Fruit fly (Drosophila melanogaster) whole organism, embryonic: ENCODE data around the gene CG13917.

Experiments used
- Atf-2 ChIP-seq: fragments of 200-800 bp; sonication (Bioruptor generic); optimal IDR thresholded peaks from 2 replicates; lab custom pipeline; 2016; ENCODE audit warnings: missing biosample characterization, missing genetic modification characterization
- BtbVII ChIP-seq: fragments of 200-800 bp; sonication (Bioruptor generic); optimal IDR thresholded peaks from 3 replicates; lab custom pipeline; 2017; ENCODE audit warnings: missing biosample characterization, mild to moderate bottlenecking, missing genetic modification characterization
- CG10979 ChIP-seq: fragments of 200-800 bp; sonication (Bioruptor generic); optimal IDR thresholded peaks from 2 replicates; lab custom pipeline; 2018; ENCODE audit warnings: missing biosample characterization, mild to moderate bottlenecking, missing genetic modification characterization, moderate library complexity
- CG13775 ChIP-seq: fragments of 200-800 bp; sonication (Bioruptor generic); optimal IDR thresholded peaks from 3 replicates; lab custom pipeline; 2017; ENCODE audit warnings: missing biosample characterization, mild to moderate bottlenecking, missing genetic modification characterization
- CG14014 ChIP-seq: fragments of 200-800 bp; sonication (Bioruptor generic); IDR thresholded peaks from 2 replicates; pipeline ENCODE4 v1.3.6; 2022; ENCODE audit warnings: missing biosample characterization, missing genetic modification characterization
- CG14667 ChIP-seq: fragments of 200-800 bp; sonication (Bioruptor generic); IDR thresholded peaks from 2 replicates; pipeline ENCODE4 v1.3.6; 2022; ENCODE audit warnings: missing biosample characterization, missing genetic modification characterization
- CG15269 ChIP-seq: fragments of 200-800 bp; sonication (Bioruptor generic); optimal IDR thresholded peaks from 2 replicates; lab custom pipeline; 2018; ENCODE audit warnings: missing biosample characterization, mild to moderate bottlenecking, missing genetic modification characterization, moderate library complexity
- CG1529 ChIP-seq: fragments of 200-800 bp; sonication (Bioruptor generic); optimal IDR thresholded peaks from 3 replicates; lab custom pipeline; 2018; ENCODE audit warnings: missing biosample characterization, missing genetic modification characterization
- CG1602 ChIP-seq: fragments of 200-800 bp; sonication (Bioruptor generic); optimal IDR thresholded peaks from 3 replicates; lab custom pipeline; 2016; ENCODE audit warnings: missing biosample characterization, missing genetic modification characterization
- CG17361 ChIP-seq: fragments of 200-800 bp; sonication (Bioruptor generic); IDR thresholded peaks from 3 replicates; pipeline ENCODE4 v1.3.6; 2022; ENCODE audit warnings: missing biosample characterization, missing genetic modification characterization
- CG17612 ChIP-seq: fragments of 200-800 bp; sonication (Bioruptor generic); IDR thresholded peaks from 2 replicates; pipeline ENCODE4 v1.3.6; 2022; ENCODE audit warnings: missing biosample characterization, missing genetic modification characterization
- CG2116 ChIP-seq: fragments of 200-800 bp; sonication (Bioruptor generic); optimal IDR thresholded peaks from 3 replicates; lab custom pipeline; 2018; ENCODE audit warnings: missing biosample characterization, mild to moderate bottlenecking, missing genetic modification characterization
- CG31224 ChIP-seq: fragments of 200-800 bp; sonication (Bioruptor generic); IDR thresholded peaks from 2 replicates; pipeline ENCODE4 v1.3.6; 2022; ENCODE audit warnings: missing biosample characterization, missing genetic modification characterization
- CG32767 ChIP-seq: fragments of 200-800 bp; sonication (Bioruptor generic); IDR thresholded peaks from 2 replicates; pipeline ENCODE4 v1.3.6; 2022; ENCODE audit warnings: missing biosample characterization, missing genetic modification characterization
- CG5245 ChIP-seq: fragments of 200-800 bp; sonication (Bioruptor generic); optimal IDR thresholded peaks from 3 replicates; lab custom pipeline; 2016; ENCODE audit warnings: missing biosample characterization, missing genetic modification characterization
- CG5953 ChIP-seq: fragments of 200-800 bp; sonication (Bioruptor generic); IDR thresholded peaks from 2 replicates; pipeline ENCODE4 v1.3.6; 2022; ENCODE audit warnings: missing biosample characterization, missing genetic modification characterization
- CG7271 ChIP-seq: fragments of 200-800 bp; sonication (Bioruptor generic); optimal IDR thresholded peaks from 2 replicates; lab custom pipeline; 2018; ENCODE audit warnings: missing biosample characterization, mild to moderate bottlenecking, missing genetic modification characterization, moderate library complexity
- CG9609 ChIP-seq: fragments of 200-800 bp; sonication (Bioruptor generic); optimal IDR thresholded peaks from 3 replicates; lab custom pipeline; 2016; ENCODE audit warnings: missing biosample characterization, missing genetic modification characterization
- Dbx ChIP-seq: fragments of 200-800 bp; sonication (Bioruptor generic); IDR thresholded peaks from 3 replicates; pipeline ENCODE4 v1.3.6; 2022; ENCODE audit warnings: missing biosample characterization, missing genetic modification characterization
- Drgx ChIP-seq: fragments of 200-800 bp; sonication (Bioruptor generic); IDR thresholded peaks from 2 replicates; pipeline ENCODE4 v1.3.6; 2022; ENCODE audit warnings: missing biosample characterization, missing genetic modification characterization
- Ets65A ChIP-seq: fragments of 200-800 bp; sonication (Bioruptor generic); peaks from one replicate; lab custom pipeline; 2016; ENCODE audit warnings: missing biosample characterization, missing genetic modification characterization
- Fer3 ChIP-seq: fragments of 200-800 bp; sonication (Bioruptor generic); optimal IDR thresholded peaks from 2 replicates; lab custom pipeline; 2018; ENCODE audit warnings: missing biosample characterization, mild to moderate bottlenecking, missing genetic modification characterization, moderate library complexity
- Hand ChIP-seq: fragments of 200-800 bp; sonication (Bioruptor generic); optimal IDR thresholded peaks from 2 replicates; lab custom pipeline; 2017; ENCODE audit warnings: mild to moderate bottlenecking, missing biosample characterization, missing genetic modification reagents, missing genetic modification characterization
- MESR4 ChIP-seq: fragments of 200-800 bp; sonication (Bioruptor generic); optimal IDR thresholded peaks from 2 replicates; lab custom pipeline; 2018; ENCODE audit warnings: missing biosample characterization, mild to moderate bottlenecking, missing genetic modification characterization, moderate library complexity
- Mes4 ChIP-seq: fragments of 200-800 bp; sonication (Bioruptor generic); optimal IDR thresholded peaks from 2 replicates; lab custom pipeline; 2016; ENCODE audit warnings: missing biosample characterization, missing genetic modification characterization
- TFAM ChIP-seq: fragments of 200-800 bp; sonication (Bioruptor generic); optimal IDR thresholded peaks from 2 replicates; lab custom pipeline; 2017; ENCODE audit warnings: missing biosample characterization, missing genetic modification characterization, inconsistent platforms
- al ChIP-seq: fragments of 200-800 bp; sonication (Bioruptor generic); IDR thresholded peaks from 2 replicates; pipeline ENCODE4 v1.3.6; 2022; ENCODE audit warnings: missing biosample characterization, missing genetic modification characterization
- ap ChIP-seq: fragments of 200-800 bp; sonication (Bioruptor generic); IDR thresholded peaks from 2 replicates; pipeline ENCODE4 v1.3.6; 2022; ENCODE audit warnings: missing biosample characterization, missing genetic modification characterization
- bcd ChIP-seq: fragments of 200-800 bp; sonication (Bioruptor generic); optimal IDR thresholded peaks from 2 replicates; lab custom pipeline; 2017; ENCODE audit warnings: missing biosample characterization, mild to moderate bottlenecking, missing genetic modification characterization
- cad ChIP-seq: fragments of >200 bp; optimal IDR thresholded peaks from 2 replicates; lab custom pipeline; 2017; ENCODE audit warnings: missing biosample characterization, missing genetic modification characterization
- cas ChIP-seq: fragments of 200-800 bp; sonication (Bioruptor generic); IDR thresholded peaks from 2 replicates; pipeline ENCODE4 v1.3.6; 2022; ENCODE audit warnings: missing biosample characterization, missing genetic modification characterization
- en ChIP-seq: fragments of 200-800 bp; sonication (Bioruptor generic); optimal IDR thresholded peaks from 2 replicates; lab custom pipeline; 2016; ENCODE audit warnings: missing biosample characterization, missing genetic modification characterization
- ewg ChIP-seq: fragments of 200-800 bp; sonication (Bioruptor generic); optimal IDR thresholded peaks from 3 replicates; lab custom pipeline; 2017; ENCODE audit warnings: mild to moderate bottlenecking, missing biosample characterization, missing genetic modification reagents, missing genetic modification characterization
- gem ChIP-seq: fragments of 200-800 bp; sonication (Bioruptor generic); optimal IDR thresholded peaks from 2 replicates; lab custom pipeline; 2019; ENCODE audit warnings: missing biosample characterization, mild to moderate bottlenecking, missing genetic modification characterization, moderate library complexity
- insv ChIP-seq, 2 experiments: fragments of 200-800 bp; sonication (Bioruptor generic); optimal IDR thresholded peaks; 3 replicates each; lab custom pipeline; 2016 to 2018; ENCODE audit warnings: missing biosample characterization in 2 of 2, missing genetic modification characterization in 2 of 2
- knrl ChIP-seq: fragments of 200-800 bp; sonication (Bioruptor generic); IDR thresholded peaks from 3 replicates; pipeline ENCODE4 v1.3.6; 2022; ENCODE audit warnings: missing biosample characterization, missing genetic modification characterization; ENCODE audit not compliant: partially characterized antibody
- nau ChIP-seq: fragments of 200-800 bp; sonication (Bioruptor generic); optimal IDR thresholded peaks from 3 replicates; lab custom pipeline; 2017; ENCODE audit warnings: missing biosample characterization, mild to moderate bottlenecking, missing genetic modification characterization, missing genetic modification reagents
- pan ChIP-seq, 4 experiments: fragments of >200 bp in 3 of 4; fragments of 200-800 bp in 1 of 4; sonication (Bioruptor generic) in 1 of 4; optimal IDR thresholded peaks in 3 of 4; IDR thresholded peaks in 1 of 4; 2 replicates each; pipeline versions ENCODE4 v1.3.6 to Lab custom; 2017 to 2022; ENCODE audit warnings: missing biosample characterization in 2 of 4, missing genetic modification characterization in 2 of 4, mixed read lengths in 1 of 4
- repo ChIP-seq: fragments of 200-800 bp; sonication (Bioruptor generic); optimal IDR thresholded peaks from 2 replicates; lab custom pipeline; 2016; ENCODE audit warnings: missing biosample characterization, missing genetic modification characterization
- rib ChIP-seq: fragments of 200-800 bp; sonication (Bioruptor generic); IDR thresholded peaks from 2 replicates; pipeline ENCODE4 v1.3.6; 2022; ENCODE audit warnings: missing biosample characterization, missing genetic modification characterization
- sc ChIP-seq, 3 experiments: fragments of >200 bp in 2 of 3; fragments of 200-800 bp in 1 of 3; sonication (Bioruptor generic) in 1 of 3; optimal IDR thresholded peaks; 2 replicates in 2 of 3; 3 replicates in 1 of 3; lab custom pipeline; 2017; ENCODE audit warnings: mild to moderate bottlenecking in 1 of 3, missing biosample characterization in 1 of 3, missing genetic modification characterization in 1 of 3, missing genetic modification reagents in 1 of 3
- sd ChIP-seq: fragments of 200-800 bp; sonication (Bioruptor generic); optimal IDR thresholded peaks from 3 replicates; lab custom pipeline; 2018; ENCODE audit warnings: missing biosample characterization, mild to moderate bottlenecking, missing genetic modification characterization, moderate library complexity
- sens ChIP-seq: fragments of 200-800 bp; sonication (Bioruptor generic); peaks from one replicate; lab custom pipeline; 2016; ENCODE audit warnings: missing biosample characterization, missing genetic modification characterization
- slbo ChIP-seq: fragments of 200-800 bp; sonication (Bioruptor generic); IDR thresholded peaks from 2 replicates; pipeline ENCODE4 v1.3.6; 2022; ENCODE audit warnings: missing biosample characterization, missing genetic modification characterization
- slp2 ChIP-seq: fragments of 200-800 bp; sonication (Bioruptor generic); optimal IDR thresholded peaks from 2 replicates; lab custom pipeline; 2016; ENCODE audit warnings: missing biosample characterization, missing genetic modification characterization
- zen ChIP-seq: fragments of 200-800 bp; sonication (Bioruptor generic); optimal IDR thresholded peaks from 3 replicates; lab custom pipeline; 2018; ENCODE audit warnings: missing biosample characterization, mild to moderate bottlenecking, missing genetic modification characterization, moderate library complexity

The CG13917 gene

dm6 chr3L:1578391-1578948 is 2.0 kb downstream of the CG13917 start (continued):
- TF ChIP-seq Dbx (GFP tag; lab: Robert Waterston, UW) (no peak), cas (GFP tag; lab: Robert Waterston, UW) (no peak), Drgx (GFP tag; lab: Robert Waterston, UW) (peak; percentile 9; the same call in 1 of the 2 replicates), TFAM (GFP tag; lab: Kevin White, UChicago) (no peak), al (peak; percentile 10; the same call in 1 of the 2 replicates), CG31224 (0 out of 2 replicates have a peak, but pooled peaks have one; percentile 7), sens (GFP tag; lab: Kevin White, UChicago) (peak; percentile 88), CG2116 (GFP tag; lab: Kevin White, UChicago) (peak; percentile 19), cad (GFP tag; lab: Kevin White, UChicago) (no peak), sd (tag; lab: Kevin White, UChicago) (peak; percentile 9), CG1529 (GFP tag; lab: Kevin White, UChicago) (peak; percentile 3), pan (optimal IDR thresholded peaks at IDR 0.05; lab: Kevin White, UChicago) (no peak), pan (GFP tag; optimal IDR thresholded peaks at IDR 0.05 in 1 of 2, IDR thresholded peaks at IDR 0.05 in 1 of 2) (peak in 1 of 2 experiments; percentile 56), CG17361 (GFP tag; lab: Robert Waterston, UW) (peak; percentile 44; the same call in 2 of the 3 replicates), bcd (GFP tag; lab: Kevin White, UChicago) (peak; percentile 21)

dm6 chr3L:1579169-1579853 is 2.8 kb downstream of the CG13917 start:
- TF ChIP-seq slp2, result peak; percentile 51
- peak; percentile 40 for TF ChIP-seq Hand (GFP tag; lab: Kevin White, UChicago)
- peak; percentile 70 for TF ChIP-seq CG7271 (tag; lab: Kevin White, UChicago)
- TF ChIP-seq repo, result peak; percentile 37
- TF ChIP-seq BtbVII, result peak; percentile 53
- no peak for TF ChIP-seq pan (optimal IDR thresholded peaks at IDR 0.05; lab: Kevin White, UChicago)
- TF ChIP-seq pan (GFP tag; optimal IDR thresholded peaks at IDR 0.05 in 1 of 2, IDR thresholded peaks at IDR 0.05 in 1 of 2), result peak in 1 of 2 experiments; percentile 41
- peak; percentile 41 for TF ChIP-seq ewg (GFP tag; lab: Kevin White, UChicago)
- no peak for TF ChIP-seq knrl (GFP tag; lab: Robert Waterston, UW)
- TF ChIP-seq Ets65A, result peak; percentile 96
- TF ChIP-seq CG17612 (GFP tag; lab: Robert Waterston, UW), result no peak
- peak in 1 of 2 experiments; percentile 47 for TF ChIP-seq insv (GFP tag; optimal IDR thresholded peaks at IDR 0.05; lab: Kevin White, UChicago)
- TF ChIP-seq CG5245 (GFP tag; lab: Kevin White, UChicago), result no peak
- TF ChIP-seq sc (optimal IDR thresholded peaks at IDR 0.05; lab: Kevin White, UChicago), result no peak
- peak; percentile 77 for TF ChIP-seq sc (GFP tag; optimal IDR thresholded peaks at IDR 0.05; lab: Kevin White, UChicago)
- TF ChIP-seq CG15269 (tag; lab: Kevin White, UChicago), result peak; percentile 55
- peak; percentile 12; the same call in 1 of the 2 replicates for TF ChIP-seq slbo (GFP tag; lab: Robert Waterston, UW)
- peak; percentile 52 for TF ChIP-seq Atf-2 (GFP tag; lab: Kevin White, UChicago)
- TF ChIP-seq MESR4, result peak; percentile 0
- 0 out of 2 replicates have a peak, but pooled peaks have one; percentile 24 for TF ChIP-seq ap (GFP tag; lab: Robert Waterston, UW)
- peak; percentile 61 for TF ChIP-seq Fer3 (tag; lab: Kevin White, UChicago)
- TF ChIP-seq CG32767 (GFP tag; lab: Robert Waterston, UW), result no peak
- TF ChIP-seq nau (GFP tag; lab: Kevin White, UChicago), result peak; percentile 86
- no peak; the same call in none of the 2 replicates for TF ChIP-seq CG5953 (GFP tag; lab: Robert Waterston, UW)
- TF ChIP-seq rib, result no peak
- TF ChIP-seq Mes4, result peak; percentile 76
- TF ChIP-seq CG14667, result 0 out of 2 replicates have a peak, but pooled peaks have one; percentile 12
- peak; percentile 83 for TF ChIP-seq zen (tag; lab: Kevin White, UChicago)
- peak; percentile 71 for TF ChIP-seq CG10979 (tag; lab: Kevin White, UChicago)
- peak; percentile 16 for TF ChIP-seq CG9609 (GFP tag; lab: Kevin White, UChicago)
- TF ChIP-seq CG1602, result peak; percentile 72
- TF ChIP-seq CG14014, result 0 out of 2 replicates have a peak, but pooled peaks have one; percentile 13
- TF ChIP-seq CG13775 (GFP tag; lab: Kevin White, UChicago), result peak; percentile 49
- peak; percentile 8 for TF ChIP-seq en (GFP tag; lab: Kevin White, UChicago)
- TF ChIP-seq gem (tag; lab: Kevin White, UChicago), result peak; percentile 79
